Fruit fly (Drosophila melanogaster) whole organism, prepupa: ENCODE data around the gene Faa.

ENCODE experiments used
- Blimp-1 ChIP-seq: fragments of 200-800 bp; sonication (Bioruptor generic); optimal IDR thresholded peaks from 3 replicates; lab custom pipeline; 2017; ENCODE audit warnings: missing biosample characterization, missing genetic modification characterization, mild to moderate bottlenecking, moderate library complexity, missing genetic modification reagents
- CG10631 ChIP-seq: fragments of 200-800 bp; sonication (Bioruptor generic); optimal IDR thresholded peaks from 2 replicates; lab custom pipeline; 2016; ENCODE audit warnings: missing biosample characterization, missing genetic modification characterization
- CG10669 ChIP-seq: fragments of 200-800 bp; sonication (Bioruptor generic); optimal IDR thresholded peaks from 3 replicates; lab custom pipeline; 2018; ENCODE audit warnings: missing biosample characterization, mild to moderate bottlenecking, missing genetic modification characterization, moderate library complexity
- CG11294 ChIP-seq: fragments of 200-800 bp; sonication (Bioruptor generic); IDR thresholded peaks from 2 replicates; pipeline ENCODE4 v1.3.6; 2022; ENCODE audit warnings: missing biosample characterization, missing genetic modification characterization
- CG11902 ChIP-seq: fragments of 200-800 bp; sonication (Bioruptor generic); optimal IDR thresholded peaks from 3 replicates; lab custom pipeline; 2016; ENCODE audit warnings: missing biosample characterization, missing genetic modification characterization
- CG15336 ChIP-seq: fragments of 200-800 bp; sonication (Bioruptor generic); IDR thresholded peaks from 2 replicates; pipeline ENCODE4 v1.3.6; 2022; ENCODE audit warnings: missing biosample characterization, missing genetic modification characterization
- CG16779 ChIP-seq: fragments of 200-800 bp; sonication (Bioruptor generic); optimal IDR thresholded peaks from 3 replicates; lab custom pipeline; 2017; ENCODE audit warnings: missing biosample characterization, mild to moderate bottlenecking, missing genetic modification characterization
- CG3032 ChIP-seq: fragments of 200-800 bp; optimal IDR thresholded peaks from 2 replicates; lab custom pipeline; 2019; ENCODE audit warnings: missing biosample characterization, mild to moderate bottlenecking, missing genetic modification characterization, moderate library complexity
- CG31627 ChIP-seq: fragments of 200-800 bp; sonication (Bioruptor generic); optimal IDR thresholded peaks from 3 replicates; lab custom pipeline; 2016; ENCODE audit warnings: missing biosample characterization, missing genetic modification characterization
- CG3919 ChIP-seq: fragments of 200-800 bp; sonication (Bioruptor generic); optimal IDR thresholded peaks from 3 replicates; lab custom pipeline; 2016; ENCODE audit warnings: missing biosample characterization, missing genetic modification characterization
- CG6163 ChIP-seq: fragments of 200-800 bp; sonication (Bioruptor generic); IDR thresholded peaks from 3 replicates; pipeline ENCODE4 v1.3.6; 2022; ENCODE audit warnings: missing biosample characterization, missing genetic modification characterization
- CG6276 ChIP-seq: fragments of 200-800 bp; sonication (Bioruptor generic); optimal IDR thresholded peaks from 2 replicates; lab custom pipeline; 2017; ENCODE audit warnings: missing biosample characterization, mild to moderate bottlenecking, missing genetic modification characterization
- CG6854 ChIP-seq: fragments of 200-800 bp; sonication (Bioruptor generic); optimal IDR thresholded peaks from 2 replicates; lab custom pipeline; 2017; ENCODE audit warnings: missing biosample characterization, mild to moderate bottlenecking, missing genetic modification characterization
- CG8119 ChIP-seq: fragments of 200-800 bp; sonication (Bioruptor generic); IDR thresholded peaks from 3 replicates; pipeline ENCODE4 v1.3.6; 2022; ENCODE audit warnings: missing biosample characterization, missing genetic modification characterization
- CG8319 ChIP-seq: fragments of 200-800 bp; sonication (Bioruptor generic); optimal IDR thresholded peaks from 3 replicates; lab custom pipeline; 2016; ENCODE audit warnings: missing biosample characterization, missing genetic modification characterization
- Eip75B ChIP-seq: fragments of 200-800 bp; sonication (Bioruptor generic); optimal IDR thresholded peaks from 3 replicates; lab custom pipeline; 2016; ENCODE audit warnings: missing biosample characterization, missing genetic modification characterization
- Ets96B ChIP-seq: fragments of 200-800 bp; optimal IDR thresholded peaks from 2 replicates; lab custom pipeline; 2019; ENCODE audit warnings: missing biosample characterization, mild to moderate bottlenecking, missing genetic modification characterization, moderate library complexity
- Gug ChIP-seq: fragments of 200-800 bp; sonication (Bioruptor generic); IDR thresholded peaks from 2 replicates; pipeline ENCODE4 v1.3.6; 2022; ENCODE audit warnings: missing biosample characterization, missing genetic modification characterization
- Hr38 ChIP-seq: sonication (Bioruptor generic); optimal IDR thresholded peaks from 2 replicates; lab custom pipeline; 2016; ENCODE audit warnings: missing biosample characterization, missing genetic modification characterization
- Hr39 ChIP-seq: fragments of 200-800 bp; sonication (Bioruptor generic); optimal IDR thresholded peaks from 2 replicates; lab custom pipeline; 2016; ENCODE audit warnings: missing biosample characterization, missing genetic modification characterization
- Hr4 ChIP-seq: fragments of 200-800 bp; sonication (Bioruptor generic); optimal IDR thresholded peaks from 3 replicates; lab custom pipeline; 2016; ENCODE audit warnings: missing biosample characterization, missing genetic modification characterization
- Lpt ChIP-seq: fragments of 200-800 bp; sonication (Bioruptor generic); optimal IDR thresholded peaks from 3 replicates; lab custom pipeline; 2016; ENCODE audit warnings: missing biosample characterization, missing genetic modification characterization
- Met ChIP-seq: fragments of 200-800 bp; sonication (Bioruptor generic); optimal IDR thresholded peaks from 3 replicates; lab custom pipeline; 2016; ENCODE audit warnings: missing biosample characterization, missing genetic modification characterization
- Smox ChIP-seq: fragments of 200-800 bp; sonication (Bioruptor generic); optimal IDR thresholded peaks from 3 replicates; lab custom pipeline; 2016; ENCODE audit warnings: missing biosample characterization, missing genetic modification characterization
- Sox102F ChIP-seq: fragments of 200-800 bp; sonication (Bioruptor generic); optimal IDR thresholded peaks from 2 replicates; lab custom pipeline; 2016; ENCODE audit warnings: missing biosample characterization, mild to moderate bottlenecking, missing genetic modification characterization
- Sox15 ChIP-seq: fragments of 200-800 bp; sonication (Bioruptor generic); optimal IDR thresholded peaks from 3 replicates; lab custom pipeline; 2016; ENCODE audit warnings: missing biosample characterization, missing genetic modification characterization
- achi ChIP-seq: fragments of 200-800 bp; sonication (Bioruptor generic); optimal IDR thresholded peaks from 3 replicates; lab custom pipeline; 2016; ENCODE audit warnings: missing biosample characterization, missing genetic modification characterization
- acj6 ChIP-seq: fragments of 200-800 bp; sonication (Bioruptor generic); optimal IDR thresholded peaks from 3 replicates; lab custom pipeline; 2016; ENCODE audit warnings: missing biosample characterization, missing genetic modification characterization
- dac ChIP-seq: fragments of 200-800 bp; sonication (Bioruptor generic); optimal IDR thresholded peaks from 2 replicates; lab custom pipeline; 2017; ENCODE audit warnings: missing biosample characterization, mild to moderate bottlenecking, missing genetic modification characterization
- dsx ChIP-seq: fragments of 200-800 bp; optimal IDR thresholded peaks from 3 replicates; lab custom pipeline; 2019; ENCODE audit warnings: missing biosample characterization, mild to moderate bottlenecking, missing genetic modification characterization, moderate library complexity; ENCODE audit not compliant: poor library complexity, severe bottlenecking
- eg ChIP-seq: fragments of 200-800 bp; sonication (Bioruptor generic); IDR thresholded peaks from 3 replicates; pipeline ENCODE4 v1.3.6; 2022; ENCODE audit warnings: missing biosample characterization, missing genetic modification characterization
- lz ChIP-seq: fragments of 200-800 bp; sonication (Bioruptor generic); optimal IDR thresholded peaks from 3 replicates; lab custom pipeline; 2016; ENCODE audit warnings: missing biosample characterization, missing genetic modification characterization
- net ChIP-seq: fragments of 200-800 bp; sonication (Bioruptor generic); optimal IDR thresholded peaks from 3 replicates; lab custom pipeline; 2016; ENCODE audit warnings: missing biosample characterization, missing genetic modification characterization
- pdm3 ChIP-seq: fragments of 200-800 bp; sonication (Bioruptor generic); optimal IDR thresholded peaks from 3 replicates; lab custom pipeline; 2016; ENCODE audit warnings: missing biosample characterization, missing genetic modification characterization
- salr ChIP-seq, 2 experiments: fragments of 200-800 bp; sonication (Bioruptor generic); optimal IDR thresholded peaks; 3 replicates each; lab custom pipeline; 2016 to 2018; ENCODE audit warnings: missing biosample characterization in 2 of 2, missing genetic modification characterization in 2 of 2, mild to moderate bottlenecking in 1 of 2
- spab ChIP-seq: fragments of 200-800 bp; sonication (Bioruptor generic); optimal IDR thresholded peaks from 2 replicates; lab custom pipeline; 2017; ENCODE audit warnings: missing biosample characterization, mild to moderate bottlenecking, missing genetic modification characterization, missing genetic modification reagents
- svp ChIP-seq: fragments of 200-800 bp; sonication (Bioruptor generic); peaks from one replicate; lab custom pipeline; 2016; ENCODE audit warnings: missing biosample characterization, missing genetic modification characterization
- topi ChIP-seq: fragments of 200-800 bp; sonication (Bioruptor generic); optimal IDR thresholded peaks from 3 replicates; lab custom pipeline; 2016; ENCODE audit warnings: missing biosample characterization, missing genetic modification characterization
- vri ChIP-seq: fragments of 200-800 bp; sonication (Bioruptor generic); optimal IDR thresholded peaks from 3 replicates; lab custom pipeline; 2016; ENCODE audit warnings: missing biosample characterization, mild to moderate bottlenecking, missing genetic modification characterization

Faa gene

DNA sequence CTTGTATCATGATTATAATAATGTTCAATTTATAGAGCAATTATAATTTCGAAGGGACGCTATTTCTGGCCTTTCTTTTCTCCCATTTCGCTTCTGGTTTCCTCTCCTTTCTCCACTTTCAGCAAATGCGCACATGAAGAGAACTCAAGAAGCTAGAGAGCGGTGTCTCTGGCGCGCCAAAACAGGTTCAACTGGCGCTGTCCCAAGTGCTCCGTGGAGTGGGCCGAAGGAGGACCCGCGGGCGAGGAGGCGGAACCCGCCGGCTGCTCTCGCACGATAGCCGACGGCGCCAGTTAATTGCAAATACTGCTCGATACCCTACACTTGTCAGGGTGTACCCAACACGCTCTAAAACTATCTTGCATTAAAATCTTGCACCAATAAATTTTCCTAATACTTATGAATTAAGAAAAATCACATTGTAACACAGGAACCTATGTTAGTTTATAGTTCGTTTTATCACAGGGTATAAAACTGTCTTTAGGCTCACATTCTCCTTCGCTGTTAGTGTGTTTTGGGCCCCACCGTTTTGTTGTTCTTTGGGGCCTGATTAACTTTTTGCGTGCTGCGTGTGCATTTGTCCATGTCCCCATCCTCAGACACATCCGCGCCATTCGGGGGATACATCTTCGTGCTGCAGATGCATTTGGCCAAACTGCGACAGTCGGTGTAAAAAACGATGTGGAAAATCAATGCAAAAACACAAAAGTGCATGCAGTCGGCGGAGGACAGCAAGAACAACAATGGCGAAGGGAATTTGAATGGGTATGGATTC, 3.3 kb downstream of the Faa start (continued):
- peak; percentile 96 for TF ChIP-seq CG8319 (GFP tag; lab: Kevin White, UChicago)
- peak; percentile 98 for TF ChIP-seq achi (GFP tag; lab: Kevin White, UChicago)
- peak; percentile 99 for TF ChIP-seq CG11902 (GFP tag; lab: Kevin White, UChicago)
- peak; percentile 99 for TF ChIP-seq CG15336 (GFP tag; lab: Robert Waterston, UW)
- peak; percentile 97 for TF ChIP-seq vri (GFP tag; lab: Kevin White, UChicago)
- TF ChIP-seq topi (GFP tag; lab: Kevin White, UChicago) = peak; percentile 97
- peak; percentile 99 for TF ChIP-seq lz (GFP tag; lab: Kevin White, UChicago)
- peak; percentile 96 for TF ChIP-seq spab (GFP tag; lab: Kevin White, UChicago)
- peak; percentile 99 for TF ChIP-seq net (GFP tag; lab: Kevin White, UChicago)
- TF ChIP-seq Sox102F (GFP tag; lab: Kevin White, UChicago) = peak; percentile 98
- peak; percentile 99 for TF ChIP-seq Gug (GFP tag; lab: Robert Waterston, UW)
- TF ChIP-seq CG10669 (GFP tag; lab: Kevin White, UChicago) = peak; percentile 96
- TF ChIP-seq dsx (GFP tag; lab: Kevin White, UChicago) = peak; percentile 94
- TF ChIP-seq CG16779 = peak; percentile 91
- TF ChIP-seq CG3919 (GFP tag; lab: Kevin White, UChicago) = peak; percentile 98
- peak; percentile 99 for TF ChIP-seq eg (GFP tag; lab: Robert Waterston, UW)
- peak; percentile 99 for TF ChIP-seq pdm3 (GFP tag; lab: Kevin White, UChicago)
- peak; percentile 98 for TF ChIP-seq Ets96B (tag; lab: Kevin White, UChicago)
- peak; percentile 99 for TF ChIP-seq acj6 (GFP tag; lab: Kevin White, UChicago)
- TF ChIP-seq CG6163 = peak; percentile 99
- peak; percentile 99 for TF ChIP-seq Hr4 (GFP tag; lab: Kevin White, UChicago)
- peak; percentile 97 for TF ChIP-seq CG10631 (GFP tag; lab: Kevin White, UChicago)
- TF ChIP-seq Hr39 (GFP tag; lab: Kevin White, UChicago) = peak; percentile 99
- peak; percentile 98 for TF ChIP-seq Smox

DNA sequence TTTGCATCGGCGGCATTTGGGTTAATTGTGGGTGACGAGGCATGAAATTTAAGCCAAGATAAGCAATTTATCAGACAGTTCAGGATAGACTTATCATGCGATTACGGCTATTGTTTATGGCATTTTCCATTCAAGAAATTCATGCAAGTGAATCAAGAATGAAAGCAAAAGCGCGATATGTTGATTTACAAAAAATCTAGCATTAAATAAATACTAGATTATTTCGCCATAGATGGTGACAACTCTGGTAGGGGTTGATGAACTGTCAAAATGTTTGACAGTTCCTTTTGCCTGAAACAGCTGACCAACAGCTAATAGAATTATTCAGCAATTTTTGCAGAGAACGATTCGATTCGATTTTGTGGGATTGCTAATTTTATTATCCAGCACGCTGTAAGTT, 4.7 kb downstream of the Faa start, which contains the start of gene CG32259:
Gene CG32259, plus strand, starts transcription at position 301 of the 400 bp plus-strand sequence.
- TF ChIP-seq vri (GFP tag; lab: Kevin White, UChicago) (peak; percentile 27), CG6854 (GFP tag; lab: Kevin White, UChicago) (no peak)

DNA sequence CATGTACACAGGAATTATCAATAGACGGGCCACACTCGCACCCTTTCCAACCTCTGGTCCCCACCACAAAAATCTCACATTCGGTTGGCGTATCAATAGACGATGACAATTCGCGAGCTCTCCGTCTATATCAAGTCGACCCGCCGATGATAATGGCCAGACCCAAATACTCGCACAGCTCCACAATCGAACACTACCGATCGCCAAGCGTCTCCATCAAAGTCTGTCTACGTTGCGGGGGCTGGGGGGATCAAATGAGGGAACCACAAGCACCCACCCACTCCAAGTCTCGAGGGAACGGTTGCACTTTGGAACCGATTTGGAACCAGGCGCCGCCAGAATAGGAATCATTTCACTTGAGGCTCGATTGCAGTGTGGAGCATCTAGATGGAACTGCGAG, 5.4 kb downstream of the Faa start:
- TF ChIP-seq salr (GFP tag; optimal IDR thresholded peaks at IDR 0.05; lab: Kevin White, UChicago) = no peak
- no peak for TF ChIP-seq pdm3 (GFP tag; lab: Kevin White, UChicago)
- no peak for TF ChIP-seq CG10631 (GFP tag; lab: Kevin White, UChicago)
- TF ChIP-seq CG3032 (tag; lab: Kevin White, UChicago) = no peak
- TF ChIP-seq svp = peak; percentile 83
- no peak for TF ChIP-seq Met
- no peak for TF ChIP-seq CG8319 (GFP tag; lab: Kevin White, UChicago)
- TF ChIP-seq Ets96B (tag; lab: Kevin White, UChicago) = no peak
- TF ChIP-seq net (GFP tag; lab: Kevin White, UChicago) = no peak
- no peak for TF ChIP-seq CG31627
- no peak for TF ChIP-seq Hr38 (GFP tag; lab: Kevin White, UChicago)
- no peak for TF ChIP-seq Sox15 (GFP tag; lab: Kevin White, UChicago)
- TF ChIP-seq CG10669 (GFP tag; lab: Kevin White, UChicago) = no peak
- no peak for TF ChIP-seq vri (GFP tag; lab: Kevin White, UChicago)
- peak; percentile 44; the same call in 1 of the 2 replicates for TF ChIP-seq CG15336 (GFP tag; lab: Robert Waterston, UW)
- TF ChIP-seq CG6163 = 0 out of 3 replicates have a peak, but pooled peaks have one; percentile 16
- peak; percentile 33 for TF ChIP-seq Lpt (GFP tag; lab: Kevin White, UChicago)
- TF ChIP-seq CG16779 = peak; percentile 50
- no peak for TF ChIP-seq Eip75B (GFP tag; lab: Kevin White, UChicago)
- TF ChIP-seq CG6276 (GFP tag; lab: Kevin White, UChicago) = peak; percentile 70
- no peak for TF ChIP-seq Sox102F (GFP tag; lab: Kevin White, UChicago)
- TF ChIP-seq eg (GFP tag; lab: Robert Waterston, UW) = peak; percentile 57; the same call in 2 of the 3 replicates
- TF ChIP-seq CG8119 (GFP tag; lab: Robert Waterston, UW) = 0 out of 3 replicates have a peak, but pooled peaks have one; percentile 33
- peak; percentile 6 for TF ChIP-seq dac (GFP tag; lab: Kevin White, UChicago)
- no peak for TF ChIP-seq CG11294 (GFP tag; lab: Robert Waterston, UW)
- TF ChIP-seq CG3919 (GFP tag; lab: Kevin White, UChicago) = no peak
- TF ChIP-seq Gug (GFP tag; lab: Robert Waterston, UW) = no peak
- no peak for TF ChIP-seq Blimp-1 (GFP tag; lab: Kevin White, UChicago)
- no peak for TF ChIP-seq Hr39 (GFP tag; lab: Kevin White, UChicago)
- no peak for TF ChIP-seq topi (GFP tag; lab: Kevin White, UChicago)
